Worm (Caenorhabditis elegans) whole organism, late embryonic: Measurements from ENCODE around the gene gldi-6.
A peak's percentile ranks its signal among the peaks of the same experiment; 100 is the strongest.

Source experiments
- ama-1 ChIP-seq: fragments of 150-350 bp; optimal IDR thresholded peaks from 2 replicates; lab custom pipeline; 2014
- dmd-4 ChIP-seq: sonication (generic microtip); optimal IDR thresholded peaks from 2 replicates; lab custom pipeline; 2016; ENCODE audit warnings: borderline replicate concordance, missing genetic modification characterization, missing compliant biosample characterization
- mec-3 ChIP-seq: sonication (generic microtip); optimal IDR thresholded peaks from 2 replicates; lab custom pipeline; 2016; ENCODE audit warnings: borderline replicate concordance, missing genetic modification characterization, missing compliant biosample characterization
- pag-3 ChIP-seq: sonication (generic microtip); optimal IDR thresholded peaks from 2 replicates; lab custom pipeline; 2016; ENCODE audit warnings: missing compliant biosample characterization, missing genetic modification characterization, borderline replicate concordance

ce11 chrII:3482231-3482630 lies 35.5 kb downstream of the gldi-6 start, which contains the start of gene smu-2:
- no peak for TF ChIP-seq dmd-4 (tag; lab: Kevin White, UChicago)
- TF ChIP-seq ama-1 (lab: Kevin White, UChicago): no peak
- no peak for TF ChIP-seq pag-3 (tag; lab: Kevin White, UChicago)
- TF ChIP-seq mec-3 (tag; lab: Kevin White, UChicago): peak; percentile 73
